Worm (Caenorhabditis elegans) whole organism, L4 larva: ENCODE data around the gene C15H9.5.

Experiments used
- D1046.2 ChIP-seq: fragments of 200-800 bp; sonication (Bioruptor generic); IDR thresholded peaks from 2 replicates; pipeline ENCODE4 v1.3.6; 2022; ENCODE audit warnings: missing genetic modification characterization, missing compliant biosample characterization
- F49E8.2 ChIP-seq: sonication (generic microtip); optimal IDR thresholded peaks from 2 replicates; lab custom pipeline; 2016; ENCODE audit warnings: missing compliant biosample characterization, mild to moderate bottlenecking, missing genetic modification characterization, borderline replicate concordance
- R02D3.7 ChIP-seq: fragments of 150-350 bp; sonication (generic microtip); optimal IDR thresholded peaks from 3 replicates; lab custom pipeline; 2014; ENCODE audit warnings: missing biosample characterization, missing genetic modification characterization
- T20F7.1 ChIP-seq: fragments of 200-800 bp; sonication (Bioruptor generic); optimal IDR thresholded peaks from 2 replicates; lab custom pipeline; 2018; ENCODE audit warnings: mild to moderate bottlenecking, missing genetic modification characterization, missing compliant biosample characterization
- T26A8.4 ChIP-seq: fragments of 200-800 bp; sonication (Bioruptor generic); IDR thresholded peaks from 2 replicates; pipeline ENCODE4 v1.3.6; 2022; ENCODE audit warnings: missing genetic modification characterization, missing compliant biosample characterization
- Y105C5A.15 ChIP-seq: fragments of 200-800 bp; sonication (Bioruptor generic); IDR thresholded peaks from 2 replicates; pipeline ENCODE4 v1.3.6; 2022; ENCODE audit warnings: missing genetic modification characterization, missing compliant biosample characterization
- Y5F2A.4 ChIP-seq: fragments of 200-800 bp; sonication (Bioruptor generic); optimal IDR thresholded peaks from 2 replicates; lab custom pipeline; 2018; ENCODE audit warnings: mild to moderate bottlenecking, missing genetic modification characterization, missing compliant biosample characterization
- Y75B8A.6 ChIP-seq: fragments of 200-800 bp; sonication (Bioruptor generic); IDR thresholded peaks from 2 replicates; pipeline ENCODE4 v1.3.6; 2022; ENCODE audit warnings: missing genetic modification reagents, missing genetic modification characterization, missing compliant biosample characterization
- ZK337.2 ChIP-seq: fragments of 200-800 bp; sonication (Bioruptor generic); IDR thresholded peaks from 2 replicates; pipeline ENCODE4 v1.3.6; 2022; ENCODE audit warnings: missing genetic modification reagents, missing genetic modification characterization, missing compliant biosample characterization
- ZK546.5 ChIP-seq, 2 experiments: sonication (generic microtip); optimal IDR thresholded peaks; 2 replicates each; lab custom pipeline; 2017; ENCODE audit warnings: missing biosample characterization in 2 of 2, missing genetic modification characterization in 2 of 2
- ama-1 ChIP-seq: fragments of 150-350 bp; optimal IDR thresholded peaks from 2 replicates; lab custom pipeline; 2014; ENCODE audit warnings: inconsistent platforms, mixed read lengths
- arid-1 ChIP-seq: fragments of 200-800 bp; sonication (Bioruptor generic); conservative IDR thresholded peaks from 2 replicates; pipeline ENCODE4 v1.3.6; 2022; ENCODE audit warnings: missing genetic modification reagents, missing genetic modification characterization, missing compliant biosample characterization
- attf-4 ChIP-seq: sonication (generic microtip); optimal IDR thresholded peaks from 3 replicates; lab custom pipeline; 2017; ENCODE audit warnings: missing biosample characterization, missing genetic modification characterization
- ceh-44 ChIP-seq: fragments of 200-800 bp; sonication (Bioruptor generic); IDR thresholded peaks from 2 replicates; pipeline ENCODE4 v1.3.6; 2022; ENCODE audit warnings: missing genetic modification reagents, missing genetic modification characterization, missing compliant biosample characterization
- ceh-62 ChIP-seq: sonication (generic microtip); optimal IDR thresholded peaks from 2 replicates; lab custom pipeline; 2017; ENCODE audit warnings: missing biosample characterization, missing genetic modification characterization
- ceh-82 ChIP-seq: sonication (generic microtip); optimal IDR thresholded peaks from 2 replicates; lab custom pipeline; 2017; ENCODE audit warnings: missing biosample characterization, missing genetic modification characterization
- ces-1 ChIP-seq: fragments of 150-350 bp; sonication (generic microtip); optimal IDR thresholded peaks from 4 replicates; lab custom pipeline; 2014; ENCODE audit warnings: missing biosample characterization, missing genetic modification reagents, missing genetic modification characterization
- ctbp-1 ChIP-seq: fragments of 200-800 bp; sonication (Bioruptor generic); IDR thresholded peaks from 2 replicates; pipeline ENCODE4 v1.3.6; 2022; ENCODE audit warnings: missing genetic modification reagents, missing genetic modification characterization, missing compliant biosample characterization
- daf-12 ChIP-seq: fragments of 150-350 bp; optimal IDR thresholded peaks from 2 replicates; lab custom pipeline; 2014; ENCODE audit warnings: missing biosample characterization, missing genetic modification reagents, missing genetic modification characterization
- daf-19 ChIP-seq: fragments of 200-800 bp; sonication (Bioruptor generic); conservative IDR thresholded peaks from 2 replicates; pipeline ENCODE4 v1.3.6; 2022; ENCODE audit warnings: missing genetic modification characterization, missing compliant biosample characterization
- dpl-1 ChIP-seq: fragments of 150-350 bp; optimal IDR thresholded peaks from 2 replicates; lab custom pipeline; 2014; ENCODE audit warnings: missing biosample characterization, missing genetic modification reagents, missing genetic modification characterization
- dve-1 ChIP-seq: sonication (generic microtip); optimal IDR thresholded peaks from 2 replicates; lab custom pipeline; 2017; ENCODE audit warnings: antibody characterized with exemption, mild to moderate bottlenecking, missing genetic modification characterization, missing compliant biosample characterization; ENCODE audit not compliant: insufficient read depth
- egl-27 ChIP-seq: sonication (generic microtip); optimal IDR thresholded peaks from 3 replicates; lab custom pipeline; 2017; ENCODE audit warnings: missing biosample characterization, missing genetic modification reagents, missing genetic modification characterization
- hlh-30 ChIP-seq: sonication (generic microtip); optimal IDR thresholded peaks from 2 replicates; lab custom pipeline; 2017; ENCODE audit warnings: antibody characterized with exemption, mild to moderate bottlenecking, missing genetic modification characterization, missing compliant biosample characterization; ENCODE audit not compliant: insufficient read depth
- jun-1 ChIP-seq: fragments of 150-350 bp; optimal IDR thresholded peaks from 2 replicates; lab custom pipeline; 2014; ENCODE audit warnings: missing biosample characterization, missing genetic modification reagents, missing genetic modification characterization
- lim-7 ChIP-seq: fragments of 200-800 bp; sonication (Bioruptor generic); IDR thresholded peaks from 2 replicates; pipeline ENCODE4 v1.3.6; 2022; ENCODE audit warnings: missing genetic modification characterization, missing compliant biosample characterization
- lin-1 ChIP-seq: fragments of 200-800 bp; sonication (Bioruptor generic); IDR thresholded peaks from 2 replicates; pipeline ENCODE4 v1.3.6; 2022; ENCODE audit warnings: missing genetic modification reagents, missing genetic modification characterization, missing compliant biosample characterization
- lin-15B ChIP-seq: fragments of 150-350 bp; sonication (generic microtip); optimal IDR thresholded peaks from 3 replicates; lab custom pipeline; 2014; ENCODE audit warnings: missing biosample characterization, missing genetic modification characterization
- lin-38 ChIP-seq: fragments of 200-800 bp; sonication (Bioruptor generic); IDR thresholded peaks from 2 replicates; pipeline ENCODE4 v1.3.6; 2022; ENCODE audit warnings: missing genetic modification reagents, missing genetic modification characterization, missing compliant biosample characterization
- lin-39 ChIP-seq: fragments of 150-350 bp; optimal IDR thresholded peaks from 2 replicates; lab custom pipeline; 2014; ENCODE audit warnings: missing biosample characterization, missing genetic modification reagents, missing genetic modification characterization
- lir-3 ChIP-seq: sonication (generic microtip); optimal IDR thresholded peaks from 2 replicates; lab custom pipeline; 2016; ENCODE audit warnings: mild to moderate bottlenecking, missing genetic modification characterization, missing compliant biosample characterization
- madf-5 ChIP-seq, 2 experiments: fragments of 200-800 bp; sonication (Bioruptor generic); IDR thresholded peaks; 2 replicates each; pipeline ENCODE4 v1.3.6; 2022; ENCODE audit warnings: missing compliant biosample characterization in 2 of 2, missing genetic modification characterization in 2 of 2
- madf-9 ChIP-seq: fragments of 200-800 bp; sonication (Bioruptor generic); conservative IDR thresholded peaks from 2 replicates; pipeline ENCODE4 v1.3.6; 2022; ENCODE audit warnings: missing genetic modification reagents, missing genetic modification characterization, missing compliant biosample characterization
- mdt-29 ChIP-seq: fragments of 200-800 bp; sonication (Bioruptor generic); IDR thresholded peaks from 2 replicates; pipeline ENCODE4 v1.3.6; 2022; ENCODE audit warnings: missing genetic modification reagents, missing genetic modification characterization, missing compliant biosample characterization
- nhr-10 ChIP-seq: fragments of 150-350 bp; optimal IDR thresholded peaks from 2 replicates; lab custom pipeline; 2014; ENCODE audit warnings: missing biosample characterization, missing genetic modification characterization
- nhr-102 ChIP-seq: sonication (generic microtip); optimal IDR thresholded peaks from 2 replicates; lab custom pipeline; 2016; ENCODE audit warnings: mild to moderate bottlenecking, missing genetic modification characterization, moderate library complexity, missing compliant biosample characterization
- nhr-111 ChIP-seq: fragments of 200-800 bp; sonication (Bioruptor generic); optimal IDR thresholded peaks from 2 replicates; lab custom pipeline; 2018; ENCODE audit warnings: mild to moderate bottlenecking, missing genetic modification characterization, missing compliant biosample characterization
- nhr-42 ChIP-seq: fragments of 200-800 bp; sonication (Bioruptor generic); IDR thresholded peaks from 2 replicates; pipeline ENCODE4 v1.3.6; 2022; ENCODE audit warnings: missing genetic modification characterization, missing compliant biosample characterization
- nhr-48 ChIP-seq: sonication (generic microtip); optimal IDR thresholded peaks from 2 replicates; lab custom pipeline; 2016; ENCODE audit warnings: mild to moderate bottlenecking, missing genetic modification characterization, missing compliant biosample characterization
- nhr-6 ChIP-seq: fragments of 150-350 bp; optimal IDR thresholded peaks from 2 replicates; lab custom pipeline; 2014; ENCODE audit warnings: missing biosample characterization, missing genetic modification characterization
- nhr-77 ChIP-seq: fragments of 150-350 bp; optimal IDR thresholded peaks from 2 replicates; lab custom pipeline; 2014; ENCODE audit warnings: missing biosample characterization, missing genetic modification characterization
- pha-4 ChIP-seq, 2 experiments: fragments of 150-350 bp in 1 of 2; fragments of 200-800 bp in 1 of 2; sonication (Bioruptor generic) in 1 of 2; IDR thresholded peaks in 1 of 2; optimal IDR thresholded peaks in 1 of 2; 2 replicates each; pipeline versions ENCODE4 v1.3.6 to Lab custom; 2014 to 2022; ENCODE audit warnings: missing genetic modification characterization in 2 of 2, missing genetic modification reagents in 2 of 2, missing biosample characterization in 1 of 2, missing compliant biosample characterization in 1 of 2
- skn-1 ChIP-seq: fragments of 150-350 bp; optimal IDR thresholded peaks from 2 replicates; lab custom pipeline; 2014; ENCODE audit warnings: missing biosample characterization, missing genetic modification characterization
- spr-3 ChIP-seq: fragments of 200-800 bp; sonication (Bioruptor generic); optimal IDR thresholded peaks from 2 replicates; lab custom pipeline; 2018; ENCODE audit warnings: mild to moderate bottlenecking, missing genetic modification characterization, missing compliant biosample characterization
- unc-39 ChIP-seq: sonication (generic microtip); optimal IDR thresholded peaks from 2 replicates; lab custom pipeline; 2017; ENCODE audit warnings: missing biosample characterization, missing genetic modification characterization
- unc-62 ChIP-seq, 3 experiments: fragments of 150-350 bp in 1 of 3; sonication (generic microtip); optimal IDR thresholded peaks in 2 of 3; peaks in 1 of 3; 1 replicate in 1 of 3; 2 replicates in 2 of 3; lab custom pipeline; 2014 to 2017; ENCODE audit warnings: missing biosample characterization in 3 of 3, missing genetic modification characterization in 3 of 3, missing genetic modification reagents in 3 of 3, missing genotype in 1 of 3
- vab-7 ChIP-seq: fragments of 200-800 bp; sonication (Bioruptor generic); IDR thresholded peaks from 2 replicates; pipeline ENCODE4 v1.3.6; 2022; ENCODE audit warnings: missing genetic modification reagents, missing genetic modification characterization, missing compliant biosample characterization
- zag-1 ChIP-seq: fragments of 150-350 bp; optimal IDR thresholded peaks from 2 replicates; lab custom pipeline; 2014; ENCODE audit warnings: missing biosample characterization, missing genetic modification characterization
- zfp-2 ChIP-seq: sonication (generic microtip); optimal IDR thresholded peaks from 2 replicates; lab custom pipeline; 2016; ENCODE audit warnings: mild to moderate bottlenecking, missing genetic modification characterization, missing compliant biosample characterization
- zip-2 ChIP-seq: fragments of 150-350 bp; optimal IDR thresholded peaks from 2 replicates; lab custom pipeline; 2014; ENCODE audit warnings: missing biosample characterization, missing genetic modification characterization
- ztf-7 ChIP-seq: fragments of 150-350 bp; optimal IDR thresholded peaks from 2 replicates; lab custom pipeline; 2014; ENCODE audit warnings: missing biosample characterization, missing genetic modification characterization

The C15H9.5 gene

ce11 chrX:6091967-6092366 is 1.1 kb upstream of the C15H9.5 start, which contains the start of gene hsp-3 (continued):
- peak; percentile 74 for TF ChIP-seq zfp-2
- TF ChIP-seq lin-38 = peak; percentile 88
- no peak for TF ChIP-seq Y105C5A.15 (GFP tag; lab: Robert Waterston, UW)
- peak; percentile 96 for TF ChIP-seq nhr-6 (tag; lab: Kevin White, UChicago)
- peak; percentile 65 for TF ChIP-seq ztf-7
- no peak for TF ChIP-seq lin-39 (tag; lab: Kevin White, UChicago)
- peak; percentile 79 for TF ChIP-seq dpl-1 (GFP tag; lab: Kevin White, UChicago)
- peak; percentile 95 for TF ChIP-seq hlh-30 (tag; lab: Kevin White, UChicago)
- peak; percentile 54 for TF ChIP-seq lin-15B (tag; lab: Kevin White, UChicago)
- no peak for TF ChIP-seq egl-27
- TF ChIP-seq madf-5 (GFP tag; IDR thresholded peaks at IDR 0.05; lab: Robert Waterston, UW) = 0 out of 4 replicates have a peak, but pooled peaks of 1 of the 2 experiments have one; percentile 28
- no peak for TF ChIP-seq ama-1 (lab: Kevin White, UChicago)
- peak; percentile 95 for TF ChIP-seq T26A8.4 (GFP tag; lab: Robert Waterston, UW)
- no peak for TF ChIP-seq ZK546.5 (tag; optimal IDR thresholded peaks at IDR 0.05; lab: Kevin White, UChicago)
- TF ChIP-seq dve-1 (tag; lab: Kevin White, UChicago) = peak; percentile 99
- no peak for TF ChIP-seq R02D3.7 (tag; lab: Kevin White, UChicago)
- TF ChIP-seq nhr-102 = peak; percentile 95
- peak; percentile 63 for TF ChIP-seq lir-3 (tag; lab: Kevin White, UChicago)
- peak; percentile 95 for TF ChIP-seq D1046.2 (GFP tag; lab: Robert Waterston, UW)
- peak; percentile 96 for TF ChIP-seq pha-4 (GFP tag; IDR thresholded peaks at IDR 0.05; lab: Robert Waterston, UW)
- no peak for TF ChIP-seq pha-4 (tag; optimal IDR thresholded peaks at IDR 0.05; lab: Kevin White, UChicago)
- peak; percentile 97 for TF ChIP-seq arid-1 (GFP tag; lab: Robert Waterston, UW)
- peak; percentile 98 for TF ChIP-seq lin-1 (GFP tag; lab: Robert Waterston, UW)
- TF ChIP-seq nhr-42 (GFP tag; lab: Robert Waterston, UW) = peak; percentile 96
- TF ChIP-seq zip-2 (tag; lab: Kevin White, UChicago) = no peak
- peak; percentile 92 for TF ChIP-seq jun-1
- 0 out of 2 replicates have a peak, but pooled peaks have one; percentile 50 for TF ChIP-seq lim-7 (GFP tag; lab: Robert Waterston, UW)
- TF ChIP-seq nhr-10 (tag; lab: Kevin White, UChicago) = peak; percentile 66
- TF ChIP-seq ceh-62 = no peak
- peak; percentile 83 for TF ChIP-seq vab-7 (GFP tag; lab: Robert Waterston, UW)
- peak; percentile 89 for TF ChIP-seq nhr-77 (tag; lab: Kevin White, UChicago)
- TF ChIP-seq ZK337.2 = no peak
- TF ChIP-seq skn-1 (tag; lab: Kevin White, UChicago) = no peak
- no peak for TF ChIP-seq unc-39 (tag; lab: Kevin White, UChicago)
- peak; percentile 7 to 97 for TF ChIP-seq unc-62 (GFP tag; optimal IDR thresholded peaks at IDR 0.05 in 1 of 2; lab: Kevin White, UChicago)
- no peak for TF ChIP-seq unc-62 (tag; optimal IDR thresholded peaks at IDR 0.05; lab: Kevin White, UChicago)
- no peak for TF ChIP-seq ces-1 (GFP tag; lab: Kevin White, UChicago)
- TF ChIP-seq spr-3 (GFP tag; lab: Kevin White, UChicago) = peak; percentile 85
- TF ChIP-seq nhr-48 (tag; lab: Kevin White, UChicago) = peak; percentile 91
- TF ChIP-seq Y5F2A.4 = peak; percentile 43
- TF ChIP-seq madf-9 (GFP tag; lab: Robert Waterston, UW) = peak; percentile 94
- TF ChIP-seq T20F7.1 (GFP tag; lab: Kevin White, UChicago) = peak; percentile 90
- TF ChIP-seq mdt-29 (GFP tag; lab: Robert Waterston, UW) = peak; percentile 95
- TF ChIP-seq nhr-111 = no peak
- TF ChIP-seq attf-4 (tag; lab: Kevin White, UChicago) = no peak
- TF ChIP-seq ceh-44 (GFP tag; lab: Robert Waterston, UW) = no peak
- peak; percentile 95 for TF ChIP-seq ctbp-1 (GFP tag; lab: Robert Waterston, UW)
- TF ChIP-seq zag-1 = peak; percentile 27
- no peak for TF ChIP-seq ceh-82 (tag; lab: Kevin White, UChicago)
- no peak for TF ChIP-seq daf-12 (tag; lab: Kevin White, UChicago)
- TF ChIP-seq F49E8.2 (tag; lab: Kevin White, UChicago) = no peak
- TF ChIP-seq Y75B8A.6 (GFP tag; lab: Robert Waterston, UW) = peak; percentile 56; the same call in 1 of the 2 replicates
- no peak for TF ChIP-seq daf-19 (GFP tag; lab: Robert Waterston, UW)
